Fruit fly (Drosophila melanogaster) whole organism, embryonic: ENCODE results near the gene CG5191.
A peak's percentile ranks its signal among the peaks of the same experiment; 100 is the strongest.

Source experiments
- CG10543 ChIP-seq: fragments of 200-800 bp; sonication (Bioruptor generic); optimal IDR thresholded peaks from 3 replicates; lab custom pipeline; 2017; ENCODE audit warnings: missing biosample characterization, mild to moderate bottlenecking, missing genetic modification characterization, moderate library complexity
- CG11085 ChIP-seq: fragments of 200-800 bp; sonication (Bioruptor generic); IDR thresholded peaks from 2 replicates; pipeline ENCODE4 v1.3.6; 2022; ENCODE audit warnings: missing biosample characterization, missing genetic modification characterization
- CG11247 ChIP-seq: fragments of 200-800 bp; sonication (Bioruptor generic); IDR thresholded peaks from 2 replicates; pipeline ENCODE4 v1.3.6; 2022; ENCODE audit warnings: missing biosample characterization, missing genetic modification characterization
- CG11456 ChIP-seq: fragments of 200-800 bp; sonication (Bioruptor generic); IDR thresholded peaks from 3 replicates; pipeline ENCODE4 v1.3.6; 2022; ENCODE audit warnings: missing biosample characterization, missing genetic modification characterization
- CG1233 ChIP-seq: fragments of 200-800 bp; sonication (Bioruptor generic); optimal IDR thresholded peaks from 4 replicates; lab custom pipeline; 2018; ENCODE audit warnings: missing biosample characterization, mild to moderate bottlenecking, missing genetic modification characterization
- CG14014 ChIP-seq: fragments of 200-800 bp; sonication (Bioruptor generic); IDR thresholded peaks from 2 replicates; pipeline ENCODE4 v1.3.6; 2022; ENCODE audit warnings: missing biosample characterization, missing genetic modification characterization
- CG14050 ChIP-seq: fragments of 200-800 bp; sonication (Bioruptor generic); IDR thresholded peaks from 3 replicates; pipeline ENCODE4 v1.3.6; 2022; ENCODE audit warnings: missing biosample characterization, missing genetic modification characterization
- CG15601 ChIP-seq: fragments of 200-800 bp; sonication (Bioruptor generic); optimal IDR thresholded peaks from 3 replicates; lab custom pipeline; 2019; ENCODE audit warnings: missing biosample characterization, mild to moderate bottlenecking, missing genetic modification characterization, moderate library complexity
- CG1602 ChIP-seq: fragments of 200-800 bp; sonication (Bioruptor generic); optimal IDR thresholded peaks from 3 replicates; lab custom pipeline; 2016; ENCODE audit warnings: missing biosample characterization, missing genetic modification characterization
- CG1603 ChIP-seq: fragments of 200-800 bp; sonication (Bioruptor generic); optimal IDR thresholded peaks from 2 replicates; lab custom pipeline; 2019; ENCODE audit warnings: missing biosample characterization, mild to moderate bottlenecking, missing genetic modification characterization, moderate library complexity
- CG32767 ChIP-seq: fragments of 200-800 bp; sonication (Bioruptor generic); IDR thresholded peaks from 2 replicates; pipeline ENCODE4 v1.3.6; 2022; ENCODE audit warnings: missing biosample characterization, missing genetic modification characterization
- CG33557 ChIP-seq: fragments of 200-800 bp; sonication (Bioruptor generic); optimal IDR thresholded peaks from 2 replicates; lab custom pipeline; 2019; ENCODE audit warnings: missing biosample characterization, mild to moderate bottlenecking, missing genetic modification characterization, moderate library complexity
- CG34376 ChIP-seq: fragments of 200-800 bp; sonication (Bioruptor generic); optimal IDR thresholded peaks from 2 replicates; lab custom pipeline; 2018; ENCODE audit warnings: missing biosample characterization, mild to moderate bottlenecking, missing genetic modification characterization
- CG4328 ChIP-seq: fragments of 200-800 bp; sonication (Bioruptor generic); optimal IDR thresholded peaks from 3 replicates; lab custom pipeline; 2017; ENCODE audit warnings: missing biosample characterization, missing genetic modification reagents, missing genetic modification characterization
- CG4730 ChIP-seq: fragments of 200-800 bp; sonication (Bioruptor generic); IDR thresholded peaks from 2 replicates; pipeline ENCODE4 v1.3.6; 2022; ENCODE audit warnings: missing biosample characterization, missing genetic modification characterization
- CG5953 ChIP-seq: fragments of 200-800 bp; sonication (Bioruptor generic); IDR thresholded peaks from 2 replicates; pipeline ENCODE4 v1.3.6; 2022; ENCODE audit warnings: missing biosample characterization, missing genetic modification characterization
- CG6765 ChIP-seq: fragments of 200-800 bp; sonication (Bioruptor generic); optimal IDR thresholded peaks from 3 replicates; lab custom pipeline; 2017; ENCODE audit warnings: missing biosample characterization, mild to moderate bottlenecking, missing genetic modification characterization
- CkIIα-i1 ChIP-seq: fragments of 200-800 bp; sonication (Bioruptor generic); IDR thresholded peaks from 2 replicates; pipeline ENCODE4 v1.3.6; 2022; ENCODE audit warnings: missing biosample characterization, missing genetic modification characterization
- Doc3 ChIP-seq: fragments of 200-800 bp; sonication (Bioruptor generic); IDR thresholded peaks from 3 replicates; pipeline ENCODE4 v1.3.6; 2022; ENCODE audit warnings: missing biosample characterization, missing genetic modification characterization; ENCODE audit not compliant: partially characterized antibody
- Fer3 ChIP-seq: fragments of 200-800 bp; sonication (Bioruptor generic); optimal IDR thresholded peaks from 2 replicates; lab custom pipeline; 2018; ENCODE audit warnings: missing biosample characterization, mild to moderate bottlenecking, missing genetic modification characterization, moderate library complexity
- Mes4 ChIP-seq: fragments of 200-800 bp; sonication (Bioruptor generic); optimal IDR thresholded peaks from 2 replicates; lab custom pipeline; 2016; ENCODE audit warnings: missing biosample characterization, missing genetic modification characterization
- Rfx ChIP-seq: fragments of 200-800 bp; sonication (Bioruptor generic); IDR thresholded peaks from 2 replicates; pipeline ENCODE4 v1.3.6; 2022; ENCODE audit warnings: missing biosample characterization, missing genetic modification characterization
- Sox100B ChIP-seq: fragments of 200-800 bp; sonication (Bioruptor generic); optimal IDR thresholded peaks from 3 replicates; lab custom pipeline; 2018; ENCODE audit warnings: missing biosample characterization, mild to moderate bottlenecking, missing genetic modification characterization
- Sry-δ ChIP-seq: fragments of 200-800 bp; sonication (Bioruptor generic); optimal IDR thresholded peaks from 2 replicates; lab custom pipeline; 2016; ENCODE audit warnings: missing biosample characterization, missing genetic modification characterization
- Vsx1 ChIP-seq: fragments of 200-800 bp; sonication (Bioruptor generic); optimal IDR thresholded peaks from 2 replicates; lab custom pipeline; 2017; ENCODE audit warnings: missing biosample characterization, mild to moderate bottlenecking, missing genetic modification characterization, missing genetic modification reagents
- ato ChIP-seq: fragments of 200-800 bp; sonication (Bioruptor generic); IDR thresholded peaks from 2 replicates; pipeline ENCODE4 v1.3.6; 2022; ENCODE audit warnings: missing biosample characterization, missing genetic modification characterization; ENCODE audit not compliant: partially characterized antibody
- bbx ChIP-seq: fragments of 200-800 bp; sonication (Bioruptor generic); IDR thresholded peaks from 2 replicates; pipeline ENCODE4 v1.3.6; 2022; ENCODE audit warnings: missing biosample characterization, missing genetic modification characterization; ENCODE audit not compliant: partially characterized antibody
- cas ChIP-seq: fragments of 200-800 bp; sonication (Bioruptor generic); IDR thresholded peaks from 2 replicates; pipeline ENCODE4 v1.3.6; 2022; ENCODE audit warnings: missing biosample characterization, missing genetic modification characterization
- crol ChIP-seq: fragments of 200-800 bp; sonication (Bioruptor generic); IDR thresholded peaks from 2 replicates; pipeline ENCODE4 v1.3.6; 2022; ENCODE audit warnings: missing biosample characterization, missing genetic modification characterization
- cwo ChIP-seq: fragments of 200-800 bp; sonication (Bioruptor generic); optimal IDR thresholded peaks from 3 replicates; lab custom pipeline; 2017; ENCODE audit warnings: missing biosample characterization, missing genetic modification characterization, mild to moderate bottlenecking, moderate library complexity, missing genetic modification reagents
- danr ChIP-seq: fragments of 200-800 bp; sonication (Bioruptor generic); IDR thresholded peaks from 2 replicates; pipeline ENCODE4 v1.3.6; 2022; ENCODE audit warnings: missing biosample characterization, missing genetic modification characterization
- dati ChIP-seq: fragments of 200-800 bp; sonication (Bioruptor generic); IDR thresholded peaks from 2 replicates; pipeline ENCODE4 v1.3.6; 2022; ENCODE audit warnings: missing biosample characterization, missing genetic modification characterization
- dm ChIP-seq: fragments of 200-800 bp; sonication (Bioruptor generic); optimal IDR thresholded peaks from 3 replicates; lab custom pipeline; 2016; ENCODE audit warnings: missing biosample characterization, missing genetic modification characterization
- ems ChIP-seq: fragments of 200-800 bp; sonication (Bioruptor generic); optimal IDR thresholded peaks from 3 replicates; lab custom pipeline; 2016; ENCODE audit warnings: missing biosample characterization, missing genetic modification characterization
- hbn ChIP-seq: fragments of 200-800 bp; sonication (Bioruptor generic); IDR thresholded peaks from 2 replicates; pipeline ENCODE4 v1.3.6; 2022; ENCODE audit warnings: missing biosample characterization, missing genetic modification characterization; ENCODE audit not compliant: partially characterized antibody
- klu ChIP-seq: fragments of 200-800 bp; sonication (Bioruptor generic); IDR thresholded peaks from 2 replicates; pipeline ENCODE4 v1.3.6; 2022; ENCODE audit warnings: missing biosample characterization, missing genetic modification characterization
- lab ChIP-seq: fragments of 200-800 bp; sonication (Bioruptor generic); optimal IDR thresholded peaks from 3 replicates; lab custom pipeline; 2017; ENCODE audit warnings: missing biosample characterization, missing genetic modification characterization, mild to moderate bottlenecking, moderate library complexity, missing genetic modification reagents
- lmd ChIP-seq: fragments of 200-800 bp; sonication (Bioruptor generic); IDR thresholded peaks from 2 replicates; pipeline ENCODE4 v1.3.6; 2022; ENCODE audit warnings: missing biosample characterization, missing genetic modification characterization
- luna ChIP-seq: fragments of 200-800 bp; sonication (Bioruptor generic); optimal IDR thresholded peaks from 2 replicates; lab custom pipeline; 2016; ENCODE audit warnings: missing biosample characterization, missing genetic modification characterization
- pum ChIP-seq: fragments of 200-800 bp; sonication (Bioruptor generic); optimal IDR thresholded peaks from 2 replicates; lab custom pipeline; 2016; ENCODE audit warnings: missing biosample characterization, missing genetic modification characterization
- run ChIP-seq: fragments of 200-800 bp; sonication (Bioruptor generic); optimal IDR thresholded peaks from 3 replicates; lab custom pipeline; 2018; ENCODE audit warnings: missing biosample characterization, mild to moderate bottlenecking, missing genetic modification characterization
- salm ChIP-seq: fragments of 200-800 bp; sonication (Bioruptor generic); optimal IDR thresholded peaks from 2 replicates; lab custom pipeline; 2018; ENCODE audit warnings: missing biosample characterization, mild to moderate bottlenecking, missing genetic modification characterization
- scrt ChIP-seq: fragments of 200-800 bp; sonication (Bioruptor generic); optimal IDR thresholded peaks from 2 replicates; lab custom pipeline; 2018; ENCODE audit warnings: missing biosample characterization, mild to moderate bottlenecking, missing genetic modification characterization, moderate library complexity
- seq ChIP-seq: fragments of 200-800 bp; sonication (Bioruptor generic); IDR thresholded peaks from 2 replicates; pipeline ENCODE4 v1.3.6; 2022; ENCODE audit warnings: missing biosample characterization, missing genetic modification characterization
- sim ChIP-seq: fragments of 200-800 bp; sonication (Bioruptor generic); IDR thresholded peaks from 2 replicates; pipeline ENCODE4 v1.3.6; 2022; ENCODE audit warnings: missing biosample characterization, missing genetic modification characterization
- slou ChIP-seq: fragments of 200-800 bp; sonication (Bioruptor generic); optimal IDR thresholded peaks from 3 replicates; lab custom pipeline; 2016; ENCODE audit warnings: missing biosample characterization, missing genetic modification characterization
- sna ChIP-seq: fragments of 200-800 bp; sonication (Bioruptor generic); IDR thresholded peaks from 2 replicates; pipeline ENCODE4 v1.3.6; 2022; ENCODE audit warnings: missing biosample characterization, missing genetic modification characterization; ENCODE audit not compliant: partially characterized antibody
- so ChIP-seq: fragments of 200-800 bp; sonication (Bioruptor generic); IDR thresholded peaks from 3 replicates; pipeline ENCODE4 v1.3.6; 2022; ENCODE audit warnings: missing biosample characterization, missing genetic modification characterization
- trem ChIP-seq: fragments of 200-800 bp; optimal IDR thresholded peaks from 3 replicates; lab custom pipeline; 2019; ENCODE audit warnings: missing biosample characterization, mild to moderate bottlenecking, missing genetic modification characterization, moderate library complexity
- wdn ChIP-seq: fragments of 200-800 bp; sonication (Bioruptor generic); IDR thresholded peaks from 2 replicates; pipeline ENCODE4 v1.3.6; 2022; ENCODE audit warnings: missing biosample characterization, missing genetic modification characterization
- wek ChIP-seq: fragments of 200-800 bp; sonication (Bioruptor generic); optimal IDR thresholded peaks from 3 replicates; lab custom pipeline; 2018; ENCODE audit warnings: missing biosample characterization, mild to moderate bottlenecking, missing genetic modification characterization, moderate library complexity
- z ChIP-seq: fragments of 200-800 bp; sonication (Bioruptor generic); IDR thresholded peaks from 3 replicates; pipeline ENCODE4 v1.3.6; 2022; ENCODE audit warnings: missing biosample characterization, missing genetic modification characterization

The CG5191 gene

DNA sequence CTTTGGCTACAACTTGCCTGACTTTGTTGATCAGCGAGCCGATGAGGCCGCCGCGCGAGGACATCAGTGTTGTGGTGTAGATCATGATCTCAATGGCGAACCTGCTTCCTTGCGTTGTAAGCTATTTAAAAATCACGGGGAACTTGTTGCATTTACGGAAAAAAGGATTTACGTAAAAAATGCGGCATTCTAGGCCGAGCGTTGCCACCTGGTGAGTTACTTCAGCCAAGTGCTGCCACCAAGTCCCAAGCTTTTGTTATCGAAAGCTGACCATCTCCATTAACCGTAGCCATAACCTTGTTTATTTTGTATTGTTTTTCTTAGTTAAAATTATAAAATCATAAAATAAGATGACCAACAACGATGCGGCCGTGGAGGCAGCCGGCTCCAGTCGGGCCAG, 16.1 kb downstream of the CG5191 start, which contains the start of the genes TFAM and CG5412 (continued):
- TF ChIP-seq cas (no peak), so (no peak), Fer3 (tag; lab: Kevin White, UChicago) (no peak), pum (GFP tag; lab: Kevin White, UChicago) (no peak), lmd (no peak), ato (GFP tag; lab: Robert Waterston, UW) (no peak), CG34376 (GFP tag; lab: Kevin White, UChicago) (no peak), z (GFP tag; lab: Robert Waterston, UW) (no peak), Sry-δ (peak; percentile 83), bbx (peak; percentile 61; the same call in 1 of the 2 replicates), Vsx1 (GFP tag; lab: Kevin White, UChicago) (no peak), Sox100B (GFP tag; lab: Kevin White, UChicago) (no peak), hbn (no peak; the same call in 1 of the 2 replicates), CG1233 (GFP tag; lab: Kevin White, UChicago) (no peak), crol (GFP tag; lab: Robert Waterston, UW) (0 out of 2 replicates have a peak, but pooled peaks have one; percentile 2), trem (peak; percentile 55), CG14014 (GFP tag; lab: Robert Waterston, UW) (no peak), Doc3 (GFP tag; lab: Robert Waterston, UW) (peak; percentile 23; the same call in 1 of the 3 replicates), CG1602 (no peak), CG10543 (GFP tag; lab: Kevin White, UChicago) (no peak), sna (GFP tag; lab: Robert Waterston, UW) (no peak), Rfx (GFP tag; lab: Robert Waterston, UW) (no peak), CkIIα-i1 (no peak), CG6765 (GFP tag; lab: Kevin White, UChicago) (no peak), CG11247 (GFP tag; lab: Robert Waterston, UW) (no peak), Mes4 (no peak), wek (no peak), CG1603 (peak; percentile 50), klu (GFP tag; lab: Robert Waterston, UW) (no peak), CG11456 (no peak), dati (GFP tag; lab: Robert Waterston, UW) (no peak), run (tag; lab: Kevin White, UChicago) (no peak), luna (GFP tag; lab: Kevin White, UChicago) (no peak), CG15601 (tag; lab: Kevin White, UChicago) (no peak), CG33557 (GFP tag; lab: Kevin White, UChicago) (no peak), CG5953 (no peak), CG4328 (no peak), scrt (GFP tag; lab: Kevin White, UChicago) (peak; percentile 85), salm (tag; lab: Kevin White, UChicago) (no peak), dm (GFP tag; lab: Kevin White, UChicago) (peak; percentile 24), slou (GFP tag; lab: Kevin White, UChicago) (no peak), cwo (GFP tag; lab: Kevin White, UChicago) (no peak), sim (no peak), danr (GFP tag; lab: Robert Waterston, UW) (no peak), CG4730 (GFP tag; lab: Robert Waterston, UW) (no peak), CG11085 (GFP tag; lab: Robert Waterston, UW) (no peak), lab (no peak), CG32767 (GFP tag; lab: Robert Waterston, UW) (no peak), seq (GFP tag; lab: Robert Waterston, UW) (no peak), wdn (GFP tag; lab: Robert Waterston, UW) (no peak), ems (GFP tag; lab: Kevin White, UChicago) (no peak), CG14050 (GFP tag; lab: Robert Waterston, UW) (no peak)
